Worm (Caenorhabditis elegans): Measurements from ENCODE around the gene sec-20.

- TF ChIP-seq unc-62 (GFP tag; optimal IDR thresholded peaks at IDR 0.05): no peak
- TF ChIP-seq sox-4 (tag; optimal IDR thresholded peaks at IDR 0.05): no peak
- no peak for TF ChIP-seq zag-1 (tag; optimal IDR thresholded peaks at IDR 0.05)
- TF ChIP-seq aly-2 (tag; optimal IDR thresholded peaks at IDR 0.05): no peak
- no peak for TF ChIP-seq nhr-11 (tag; optimal IDR thresholded peaks at IDR 0.05)
These were observed 12.7 kb upstream of the sec-20 start, which contains the start of gene F40G9.6 for ce11 chrIII:179123-179592.
